Worm (Caenorhabditis elegans) whole organism, L3 larva: ENCODE data around the gene F36D4.1.

ENCODE experiments used
- jun-1 ChIP-seq: fragments of 150-350 bp; optimal IDR thresholded peaks from 2 replicates; lab custom pipeline; 2014; ENCODE audit warnings: missing biosample characterization, missing genetic modification reagents, missing genetic modification characterization
- mdl-1 ChIP-seq: fragments of 150-350 bp; optimal IDR thresholded peaks from 2 replicates; lab custom pipeline; 2014; ENCODE audit warnings: missing biosample characterization, missing genetic modification characterization
- sea-2 ChIP-seq: fragments of 150-350 bp; sonication (generic microtip); optimal IDR thresholded peaks from 4 replicates; lab custom pipeline; 2014; ENCODE audit warnings: missing biosample characterization, missing genetic modification reagents, missing genetic modification characterization
- zag-1 ChIP-seq: fragments of 150-350 bp; optimal IDR thresholded peaks from 2 replicates; lab custom pipeline; 2014; ENCODE audit warnings: missing biosample characterization, missing genetic modification characterization

ce11 chrV:9378335-9378734, 38.4 kb upstream of the F36D4.1 start, which contains the start of gene E02C12.10:
- TF ChIP-seq mdl-1 (tag; lab: Kevin White, UChicago) (no peak), sea-2 (GFP tag; lab: Kevin White, UChicago) (no peak), jun-1 (tag; lab: Kevin White, UChicago) (no peak), zag-1 (tag; lab: Kevin White, UChicago) (no peak)
